Fruit fly (Drosophila melanogaster): ENCODE measurements around the gene OtopLb.
A peak's percentile ranks its signal among the peaks of the same experiment; 100 is the strongest.

Gene OtopLb

DNA sequence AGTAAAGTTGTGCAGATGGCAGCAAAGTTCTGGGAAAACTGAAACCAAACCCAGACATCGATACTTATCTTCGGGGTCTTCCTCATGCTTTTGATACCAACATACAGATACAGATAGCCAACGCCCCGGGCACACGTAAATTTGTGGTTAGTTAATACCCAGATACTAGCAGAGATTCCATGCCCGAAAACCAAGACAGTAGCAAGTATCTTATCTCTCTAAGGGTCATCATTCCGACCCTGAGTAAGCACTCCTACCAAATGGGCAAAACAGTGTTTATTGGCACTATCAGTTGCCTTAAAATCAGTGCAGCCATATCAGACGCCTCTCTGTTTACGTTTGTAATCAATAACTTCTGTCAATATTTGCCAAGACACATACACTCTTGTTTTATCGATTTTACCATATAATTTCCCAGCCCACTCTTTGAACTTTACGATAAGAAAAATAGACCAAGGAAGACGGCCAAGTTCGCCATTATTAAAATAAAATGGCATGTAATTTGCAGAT lies at the start of gene OtopLb:
OtopLb (minus strand) TSS at position 51 of the 510 bp plus-strand sequence.
- TF ChIP-seq N (GFP tag; optimal IDR thresholded peaks at IDR 0.05) (no peak), sage (GFP tag; optimal IDR thresholded peaks at IDR 0.05) (no peak), dsf (GFP tag; optimal IDR thresholded peaks at IDR 0.05; ENCODE audit: borderline replicate concordance) (no peak), CG9705 (GFP tag; optimal IDR thresholded peaks at IDR 0.05) (no peak), Sp1 (GFP tag; optimal IDR thresholded peaks at IDR 0.05) (no peak)

dm6 chr2L:3327603-3328002 lies 47.3 kb upstream of the OtopLb start, which contains the start of gene CG33282:
TSS of gene CG33282 (plus strand) at chr2L:3327903.
- no peak for TF ChIP-seq Rel (GFP tag; optimal IDR thresholded peaks at IDR 0.05)
- no peak for TF ChIP-seq Rel (tag; optimal IDR thresholded peaks at IDR 0.05)
- TF ChIP-seq psq (GFP tag; optimal IDR thresholded peaks at IDR 0.05), result no peak

dm6 chr2L:3323319-3324287 lies 43.3 kb upstream of the OtopLb start, which contains the start of gene CG33281:
TSS of gene CG33281 (plus strand) at chr2L:3324237.
- TF ChIP-seq GATAd (GFP tag; optimal IDR thresholded peaks at IDR 0.05) (no peak), Abd-B (GFP tag; optimal IDR thresholded peaks at IDR 0.05) (no peak), Vsx2 (GFP tag; optimal IDR thresholded peaks at IDR 0.05; ENCODE audit: partially characterized antibody) (no peak), h (GFP tag; optimal IDR thresholded peaks at IDR 0.05) (no peak), lola (GFP tag; optimal IDR thresholded peaks at IDR 0.05) (no peak), CrebA (GFP tag; optimal IDR thresholded peaks at IDR 0.05; ENCODE audit: borderline replicate concordance) (no peak), CG9705 (GFP tag; optimal IDR thresholded peaks at IDR 0.05) (no peak), tai (GFP tag; optimal IDR thresholded peaks at IDR 0.05) (no peak), ey (GFP tag; optimal IDR thresholded peaks at IDR 0.05) (no peak), foxo (GFP tag; optimal IDR thresholded peaks at IDR 0.05) (no peak), woc (GFP tag; optimal IDR thresholded peaks at IDR 0.05) (no peak), Hr83 (GFP tag; optimal IDR thresholded peaks at IDR 0.05; ENCODE audit: poor library complexity, severe bottlenecking) (no peak), sv (GFP tag; optimal IDR thresholded peaks at IDR 0.05) (no peak), Hnf4 (GFP tag; optimal IDR thresholded peaks at IDR 0.05) (no peak)

DNA sequence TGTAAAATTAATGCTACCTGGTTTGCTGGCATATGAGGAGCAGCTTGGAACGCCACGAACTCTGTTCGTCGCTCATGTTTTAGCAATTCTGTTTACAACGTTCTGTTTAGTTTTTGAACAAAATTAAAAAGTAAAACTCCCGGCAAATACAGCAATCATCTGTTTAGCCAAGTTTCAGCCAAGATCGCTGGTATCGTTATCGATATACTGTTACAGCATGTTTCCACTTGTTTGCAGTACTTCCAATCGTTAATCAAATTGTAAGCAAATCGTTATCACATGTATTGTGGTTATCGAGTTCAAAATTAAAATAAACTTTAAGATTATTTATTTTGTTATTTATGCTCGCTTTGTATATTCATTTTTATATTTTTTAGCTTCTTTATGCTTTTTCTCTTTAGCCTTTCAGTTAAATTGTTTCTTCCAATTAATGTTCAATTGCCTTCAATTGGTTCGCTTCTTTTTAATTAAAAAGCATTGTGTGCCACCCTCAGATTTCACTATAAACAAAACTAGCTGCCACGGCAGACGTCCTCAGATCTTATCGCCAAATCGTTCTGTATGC lies 39.5 kb upstream of the OtopLb start, which contains the start of the genes Fign and CG8837:
Fign (minus strand) TSS at position 142 of the 565 bp plus-strand sequence.
CG8837 (plus strand) TSS at position 515 of the 565 bp plus-strand sequence.
- TF ChIP-seq N (GFP tag; optimal IDR thresholded peaks at IDR 0.05) (peak; percentile 80), Hr78 (GFP tag; optimal IDR thresholded peaks at IDR 0.05) (no peak), Rel (GFP tag; optimal IDR thresholded peaks at IDR 0.05) (no peak), Rel (tag; optimal IDR thresholded peaks at IDR 0.05) (peak; percentile 90), Hr83 (GFP tag; optimal IDR thresholded peaks at IDR 0.05; ENCODE audit: poor library complexity, severe bottlenecking) (no peak), fru (GFP tag; optimal IDR thresholded peaks at IDR 0.05) (no peak), OdsH (GFP tag; optimal IDR thresholded peaks at IDR 0.05) (no peak), CG9705 (GFP tag; optimal IDR thresholded peaks at IDR 0.05) (no peak)

DNA sequence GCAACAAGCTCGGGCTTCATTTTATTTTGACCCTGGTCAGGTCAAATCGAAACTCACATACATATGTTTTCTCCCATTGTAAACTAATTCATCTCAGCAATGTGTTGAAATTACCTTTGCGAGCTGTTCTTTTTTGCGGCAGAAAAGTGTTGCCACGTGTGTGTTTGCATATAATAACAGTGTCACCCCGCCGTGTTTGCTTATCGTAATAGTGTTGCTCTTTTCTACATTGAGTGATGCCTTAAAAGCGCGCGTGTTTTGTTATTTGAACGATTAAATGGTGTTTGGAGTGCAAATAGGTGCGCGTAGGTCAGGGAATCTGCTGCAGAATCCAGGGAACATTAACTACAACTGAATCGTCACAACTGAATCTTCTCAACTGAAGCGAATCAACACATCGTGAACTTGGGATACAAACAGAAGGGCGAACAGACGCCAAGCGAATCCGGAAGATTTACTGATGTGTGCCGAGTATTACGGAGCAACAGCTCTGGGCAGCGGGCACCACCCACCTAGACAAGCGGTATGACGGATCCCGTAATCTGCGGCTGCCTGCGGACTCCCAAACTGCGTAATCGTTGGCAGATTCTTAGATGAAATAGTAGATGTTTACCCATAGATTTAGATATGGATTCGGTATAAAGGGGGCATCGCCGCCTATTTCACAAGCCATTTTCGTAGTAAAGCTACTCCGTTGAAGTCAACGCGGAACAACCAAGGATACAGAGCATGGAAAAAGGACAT lies 28.4 kb upstream of the OtopLb start, which contains the start of gene CG15406:
CG15406 (plus strand) TSS at position 694 of the 744 bp plus-strand sequence.
- TF ChIP-seq sage (GFP tag; optimal IDR thresholded peaks at IDR 0.05) (no peak), dmrt93B (GFP tag; optimal IDR thresholded peaks at IDR 0.05) (no peak), Dfd (GFP tag; optimal IDR thresholded peaks at IDR 0.05) (no peak), dsf (GFP tag; optimal IDR thresholded peaks at IDR 0.05; ENCODE audit: borderline replicate concordance) (no peak), N (GFP tag; optimal IDR thresholded peaks at IDR 0.05) (no peak), HLH106 (tag; optimal IDR thresholded peaks at IDR 0.05) (no peak), woc (GFP tag; optimal IDR thresholded peaks at IDR 0.05) (no peak), br (GFP tag; optimal IDR thresholded peaks at IDR 0.05) (no peak), Dif (GFP tag; optimal IDR thresholded peaks at IDR 0.05; ENCODE audit: partially characterized antibody) (no peak), Hnf4 (GFP tag; optimal IDR thresholded peaks at IDR 0.05) (no peak), Hr78 (GFP tag; optimal IDR thresholded peaks at IDR 0.05) (no peak), CG32264 (GFP tag; optimal IDR thresholded peaks at IDR 0.05) (no peak), Hr83 (GFP tag; optimal IDR thresholded peaks at IDR 0.05; ENCODE audit: poor library complexity, severe bottlenecking) (no peak), CrebA (GFP tag; optimal IDR thresholded peaks at IDR 0.05; ENCODE audit: borderline replicate concordance) (no peak)

Data from whole organism, wandering third instar larva.